Fruit fly (Drosophila melanogaster): ENCODE results near the gene CG15005.
A peak's percentile ranks its signal among the peaks of the same experiment; 100 is the strongest.

CG15005 gene

DNA sequence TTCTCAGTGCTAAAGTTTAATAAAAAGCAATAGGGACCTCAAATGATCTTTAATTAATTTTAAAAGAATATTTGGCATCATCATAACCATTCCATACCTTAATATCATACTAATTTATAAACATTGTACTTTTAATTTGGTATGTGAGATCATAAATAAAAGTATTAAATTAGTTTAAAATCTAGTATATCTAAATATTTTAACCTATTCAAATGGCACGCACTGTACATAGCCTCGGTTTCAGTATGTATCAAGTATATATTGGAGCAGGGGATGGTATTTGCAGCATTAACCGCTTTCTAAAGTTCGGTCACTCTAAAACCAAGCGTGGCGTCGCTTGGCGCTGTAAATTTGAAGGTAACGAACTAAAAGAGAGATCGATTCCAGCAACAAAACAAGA lies 38.3 kb upstream of the CG15005 start, which contains the start of gene pav (continued):
- TF ChIP-seq wor (GFP tag; IDR thresholded peaks at IDR 0.05) (no peak), CG1603 (tag; optimal IDR thresholded peaks at IDR 0.05) (no peak), maf-S (GFP tag; optimal IDR thresholded peaks at IDR 0.05) (no peak), Lim3 (GFP tag; IDR thresholded peaks at IDR 0.05) (no peak), run (tag; optimal IDR thresholded peaks at IDR 0.05) (no peak), hth (optimal IDR thresholded peaks at IDR 0.05) (no peak), Aef1 (GFP tag; IDR thresholded peaks at IDR 0.05) (no peak), mirr (GFP tag; optimal IDR thresholded peaks at IDR 0.05) (no peak), Doc3 (GFP tag; IDR thresholded peaks at IDR 0.05; ENCODE audit: partially characterized antibody) (no peak), gro (GFP tag; optimal IDR thresholded peaks at IDR 0.05) (no peak), sima (GFP tag; optimal IDR thresholded peaks at IDR 0.05) (no peak), CG10654 (GFP tag; optimal IDR thresholded peaks at IDR 0.05) (no peak), tna (GFP tag; IDR thresholded peaks at IDR 0.05; ENCODE audit: partially characterized antibody) (no peak), crc (GFP tag; optimal IDR thresholded peaks at IDR 0.05) (no peak), CG6765 (GFP tag; optimal IDR thresholded peaks at IDR 0.05) (no peak), Dp (GFP tag; optimal IDR thresholded peaks at IDR 0.05) (peak; percentile 92), zfh1 (GFP tag; IDR thresholded peaks at IDR 0.05) (no peak), grau (tag; optimal IDR thresholded peaks at IDR 0.05) (peak; percentile 65), CG5245 (GFP tag; optimal IDR thresholded peaks at IDR 0.05) (no peak), CG10979 (tag; optimal IDR thresholded peaks at IDR 0.05) (peak; percentile 41), CG6683 (GFP tag; optimal IDR thresholded peaks at IDR 0.05) (no peak), ac (GFP tag; optimal IDR thresholded peaks at IDR 0.05) (no peak), stc (GFP tag; IDR thresholded peaks at IDR 0.05) (peak; percentile 72), tap (tag; optimal IDR thresholded peaks at IDR 0.05) (no peak), jing (GFP tag; optimal IDR thresholded peaks at IDR 0.05) (no peak), gem (tag; optimal IDR thresholded peaks at IDR 0.05) (no peak), cato (GFP tag; optimal IDR thresholded peaks at IDR 0.05; ENCODE audit: borderline replicate concordance) (no peak), CG1647 (GFP tag; optimal IDR thresholded peaks at IDR 0.05) (no peak), Hand (GFP tag; optimal IDR thresholded peaks at IDR 0.05) (no peak), CrebB (tag; optimal IDR thresholded peaks at IDR 0.05) (peak; percentile 2), NC2β (GFP tag; optimal IDR thresholded peaks at IDR 0.05) (no peak), Ets97D (GFP tag; optimal IDR thresholded peaks at IDR 0.05) (peak; percentile 42), Sox100B (GFP tag; optimal IDR thresholded peaks at IDR 0.05) (no peak), caup (GFP tag; optimal IDR thresholded peaks at IDR 0.05; ENCODE audit: severe bottlenecking) (no peak), CG18619 (GFP tag; optimal IDR thresholded peaks at IDR 0.05) (no peak), twi (tag; optimal IDR thresholded peaks at IDR 0.05) (no peak), Xrp1 (GFP tag; IDR thresholded peaks at IDR 0.05) (peak; percentile 59; the same call in 1 of the 2 replicates), ap (GFP tag; IDR thresholded peaks at IDR 0.05) (no peak), oc (tag; optimal IDR thresholded peaks at IDR 0.05) (no peak), psq (GFP tag; optimal IDR thresholded peaks at IDR 0.05) (no peak), Blimp-1 (GFP tag; optimal IDR thresholded peaks at IDR 0.05) (no peak), gcm2 (GFP tag; optimal IDR thresholded peaks at IDR 0.05) (no peak), MESR4 (GFP tag; optimal IDR thresholded peaks at IDR 0.05) (peak; percentile 46), ewg (GFP tag; optimal IDR thresholded peaks at IDR 0.05) (no peak), H2.0 (GFP tag; IDR thresholded peaks at IDR 0.05) (no peak), CG13123 (GFP tag; optimal IDR thresholded peaks at IDR 0.05) (no peak), tx (GFP tag; optimal IDR thresholded peaks at IDR 0.05) (no peak), unc-4 (GFP tag; IDR thresholded peaks at IDR 0.05; ENCODE audit: partially characterized antibody) (no peak), CG2120 (GFP tag; optimal IDR thresholded peaks at IDR 0.05) (peak; percentile 41), bsh (GFP tag; optimal IDR thresholded peaks at IDR 0.05) (peak in 1 of 2 experiments; percentile 41), dmrt99B (tag; optimal IDR thresholded peaks at IDR 0.05) (no peak)
